Fruit fly (Drosophila melanogaster) Kc167 (cell line): ENCODE results near the gene CG44437.

ENCODE experiments used
- Myc ChIP-seq: fragments of >200 bp; optimal IDR thresholded peaks from 2 replicates; lab custom pipeline; 2017; ENCODE audit warnings: missing external identifiers
- Sin3A ChIP-seq: fragments of >200 bp; optimal IDR thresholded peaks from 2 replicates; lab custom pipeline; 2018; ENCODE audit warnings: missing external identifiers
- h ChIP-seq: fragments of >200 bp; optimal IDR thresholded peaks from 3 replicates; lab custom pipeline; 2018; ENCODE audit warnings: missing external identifiers
- insv ChIP-seq: fragments of >200 bp; optimal IDR thresholded peaks from 3 replicates; lab custom pipeline; 2018; ENCODE audit warnings: missing external identifiers
- psq ChIP-seq: fragments of >200 bp; optimal IDR thresholded peaks from 2 replicates; lab custom pipeline; 2017; ENCODE audit warnings: missing external identifiers
- ttk ChIP-seq: sonication (Bioruptor generic); optimal IDR thresholded peaks from 2 replicates; lab custom pipeline; 2017; ENCODE audit warnings: missing external identifiers

The CG44437 gene

DNA sequence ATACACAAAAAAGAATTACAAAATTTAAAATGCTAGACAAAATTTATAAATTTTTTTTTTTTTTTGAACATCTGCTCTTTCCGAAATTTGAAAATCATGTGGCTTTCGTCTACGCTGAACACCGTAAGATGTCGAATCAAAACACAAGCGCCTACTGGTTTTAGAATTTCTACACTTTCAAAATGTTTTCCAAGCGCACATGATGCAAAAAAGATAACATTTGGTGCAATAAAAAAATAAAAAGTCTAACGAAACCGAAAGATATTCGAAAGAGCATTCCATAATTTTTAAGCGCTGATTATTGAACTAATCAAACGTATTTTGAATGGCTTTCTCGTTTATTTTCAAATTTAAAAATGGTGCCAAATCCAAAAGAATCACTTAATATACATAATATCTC, at the start of gene CG44437:
Gene CG44437, minus strand, starts transcription at position 101 of the 400 bp plus-strand sequence.
- TF ChIP-seq h (lab: Kevin White, UChicago), result no peak
- TF ChIP-seq Myc (lab: Kevin White, UChicago), result no peak
- TF ChIP-seq ttk, result no peak
- TF ChIP-seq insv (lab: Kevin White, UChicago), result no peak
- TF ChIP-seq psq (lab: Kevin White, UChicago), result no peak
- no peak for TF ChIP-seq Sin3A (lab: Kevin White, UChicago)

- TF ChIP-seq h (lab: Kevin White, UChicago), result no peak
- no peak for TF ChIP-seq insv (lab: Kevin White, UChicago)
- no peak for TF ChIP-seq ttk
- TF ChIP-seq Myc (lab: Kevin White, UChicago), result no peak
- TF ChIP-seq Sin3A (lab: Kevin White, UChicago), result no peak
Measured at dm6 chrX:13251310-13251709, 49.2 kb upstream of the CG44437 start.

DNA sequence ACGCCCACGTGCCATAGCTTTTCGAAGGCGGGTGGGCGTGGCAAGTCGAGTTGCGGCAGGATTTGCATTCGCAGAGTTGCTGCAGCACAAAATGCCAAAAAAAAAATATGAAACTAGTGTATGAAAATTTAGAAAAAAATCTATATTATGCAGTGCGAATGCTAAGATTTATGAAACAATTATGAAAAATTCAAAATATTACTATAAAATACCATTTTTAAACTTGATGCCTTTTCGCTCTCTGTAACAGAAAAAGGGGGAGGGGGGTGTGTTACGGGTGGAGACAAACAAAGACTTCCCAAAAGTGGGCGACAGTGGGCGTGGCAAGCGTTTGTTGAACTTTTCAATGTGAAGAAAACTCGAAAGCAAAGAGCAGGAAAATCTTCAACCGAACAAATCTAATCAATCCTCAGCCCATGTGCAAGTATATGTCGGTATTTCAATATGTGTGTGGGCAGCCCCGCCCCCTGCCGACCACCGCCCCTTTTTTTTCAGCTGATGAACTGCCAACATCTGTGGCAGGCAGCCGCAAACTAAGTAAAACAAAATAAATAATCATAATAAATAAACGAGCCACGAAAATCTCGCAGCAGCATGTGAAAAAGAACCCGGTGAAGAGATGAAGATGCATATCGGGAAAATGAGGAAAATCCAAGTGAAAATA, 47.8 kb upstream of the CG44437 start:
- TF ChIP-seq h (lab: Kevin White, UChicago) (no peak), Myc (lab: Kevin White, UChicago) (no peak), insv (lab: Kevin White, UChicago) (no peak), Sin3A (lab: Kevin White, UChicago) (no peak), psq (lab: Kevin White, UChicago) (no peak), ttk (no peak)

- no peak for TF ChIP-seq ttk
- no peak for TF ChIP-seq Myc (lab: Kevin White, UChicago)
- no peak for TF ChIP-seq psq (lab: Kevin White, UChicago)
- no peak for TF ChIP-seq insv (lab: Kevin White, UChicago)
- TF ChIP-seq h (lab: Kevin White, UChicago), result no peak
- TF ChIP-seq Sin3A (lab: Kevin White, UChicago), result no peak
Measured at dm6 chrX:13248515-13248914, 46.5 kb upstream of the CG44437 start.

DNA sequence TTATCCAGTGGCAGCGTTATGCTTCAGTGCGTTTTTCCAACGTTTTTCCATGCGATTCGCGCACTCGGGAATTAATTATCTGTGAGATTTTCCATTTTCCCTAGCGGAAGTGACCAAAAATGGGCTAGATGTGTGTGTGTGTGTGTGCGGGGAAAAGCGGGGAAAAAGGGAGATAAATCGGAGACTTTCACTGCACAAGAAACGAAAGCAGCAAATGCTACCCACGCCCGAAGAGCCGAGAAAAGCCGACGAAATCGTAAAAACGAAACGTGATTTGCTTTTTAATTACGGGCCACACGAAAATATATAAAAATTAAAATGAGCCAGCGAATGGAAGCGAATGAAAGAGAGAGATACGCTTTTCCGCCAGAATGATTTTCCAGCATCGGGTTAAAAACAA, 45.7 kb upstream of the CG44437 start:
- TF ChIP-seq psq (lab: Kevin White, UChicago) (no peak), ttk (no peak), h (lab: Kevin White, UChicago) (no peak), insv (lab: Kevin White, UChicago) (no peak), Myc (lab: Kevin White, UChicago) (no peak), Sin3A (lab: Kevin White, UChicago) (no peak)

dm6 chrX:13245767-13246166, 43.7 kb upstream of the CG44437 start:
- TF ChIP-seq Sin3A (lab: Kevin White, UChicago) (no peak), ttk (no peak), insv (lab: Kevin White, UChicago) (no peak), h (lab: Kevin White, UChicago) (no peak), Myc (lab: Kevin White, UChicago) (no peak), psq (lab: Kevin White, UChicago) (no peak)

DNA sequence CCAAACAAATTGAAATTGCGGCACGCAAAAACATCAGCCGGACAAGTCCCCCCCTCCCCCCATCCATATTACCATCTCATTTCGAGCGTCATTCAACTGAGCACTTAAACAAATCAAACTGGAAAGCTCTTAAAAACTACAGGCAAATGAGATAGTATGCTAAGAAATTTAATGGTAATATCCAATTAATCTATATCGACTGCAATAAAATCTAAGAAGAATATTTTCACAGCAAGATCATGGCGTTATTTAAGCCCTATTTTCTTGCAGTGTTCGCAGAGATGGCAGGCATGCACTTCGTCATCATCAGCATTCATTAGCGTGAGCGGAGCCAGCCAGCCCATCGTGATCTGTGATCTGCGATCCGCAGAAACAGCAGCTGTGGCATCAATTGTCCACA, 42.4 kb upstream of the CG44437 start:
- TF ChIP-seq ttk (no peak), Myc (lab: Kevin White, UChicago) (no peak), insv (lab: Kevin White, UChicago) (no peak), Sin3A (lab: Kevin White, UChicago) (no peak), psq (lab: Kevin White, UChicago) (no peak), h (lab: Kevin White, UChicago) (no peak)

DNA sequence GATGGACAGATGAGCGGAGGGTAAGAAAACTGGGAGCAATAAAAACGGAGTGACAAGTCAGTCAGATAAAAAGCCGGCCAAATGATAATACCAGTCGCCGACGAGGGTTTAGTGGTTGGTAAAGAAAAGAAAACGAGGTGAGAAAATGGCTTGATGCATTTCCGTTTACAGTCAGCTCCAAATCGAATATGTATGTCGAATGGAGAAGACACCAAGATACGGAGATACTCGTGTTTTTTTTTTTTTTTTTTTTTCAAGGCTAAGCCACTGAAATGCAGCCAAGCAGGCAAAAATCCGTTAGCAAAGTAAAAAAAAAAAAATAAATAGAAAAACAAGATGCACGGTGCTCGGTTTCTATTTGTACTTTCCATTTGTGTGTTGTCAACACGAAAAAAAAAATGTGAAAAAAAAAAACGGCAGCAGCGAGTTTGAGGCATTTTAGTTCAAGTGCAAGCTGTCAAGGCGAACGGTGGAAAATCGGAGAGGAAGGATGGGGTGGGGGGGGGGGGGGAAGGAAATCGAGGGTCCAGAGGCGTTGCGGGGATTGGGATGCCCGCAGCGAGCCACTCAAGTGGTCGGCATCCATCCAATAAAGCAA, 41.8 kb upstream of the CG44437 start:
- no peak for TF ChIP-seq insv (lab: Kevin White, UChicago)
- no peak for TF ChIP-seq psq (lab: Kevin White, UChicago)
- no peak for TF ChIP-seq ttk
- TF ChIP-seq Myc (lab: Kevin White, UChicago), result no peak
- TF ChIP-seq Sin3A (lab: Kevin White, UChicago), result no peak
- no peak for TF ChIP-seq h (lab: Kevin White, UChicago)

DNA sequence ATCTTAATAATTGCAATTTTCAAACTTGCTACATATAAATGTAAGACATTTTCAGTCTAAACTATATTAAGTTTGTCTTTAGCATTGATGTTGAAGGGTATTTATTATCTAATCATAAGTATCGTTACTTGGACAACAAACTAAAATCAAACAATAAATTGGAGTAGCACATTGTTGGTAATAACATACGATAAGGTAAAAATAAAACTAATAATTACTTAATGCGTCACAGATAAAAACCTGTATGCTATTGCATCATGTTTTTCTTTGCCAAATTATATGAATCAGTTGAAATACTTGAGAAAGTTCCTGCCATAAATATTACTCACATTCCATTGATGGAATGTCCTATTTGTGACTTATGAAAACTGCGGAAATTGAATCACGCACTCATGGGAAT, 38.8 kb upstream of the CG44437 start:
- TF ChIP-seq Myc (lab: Kevin White, UChicago) (no peak), h (lab: Kevin White, UChicago) (no peak), psq (lab: Kevin White, UChicago) (no peak)

DNA sequence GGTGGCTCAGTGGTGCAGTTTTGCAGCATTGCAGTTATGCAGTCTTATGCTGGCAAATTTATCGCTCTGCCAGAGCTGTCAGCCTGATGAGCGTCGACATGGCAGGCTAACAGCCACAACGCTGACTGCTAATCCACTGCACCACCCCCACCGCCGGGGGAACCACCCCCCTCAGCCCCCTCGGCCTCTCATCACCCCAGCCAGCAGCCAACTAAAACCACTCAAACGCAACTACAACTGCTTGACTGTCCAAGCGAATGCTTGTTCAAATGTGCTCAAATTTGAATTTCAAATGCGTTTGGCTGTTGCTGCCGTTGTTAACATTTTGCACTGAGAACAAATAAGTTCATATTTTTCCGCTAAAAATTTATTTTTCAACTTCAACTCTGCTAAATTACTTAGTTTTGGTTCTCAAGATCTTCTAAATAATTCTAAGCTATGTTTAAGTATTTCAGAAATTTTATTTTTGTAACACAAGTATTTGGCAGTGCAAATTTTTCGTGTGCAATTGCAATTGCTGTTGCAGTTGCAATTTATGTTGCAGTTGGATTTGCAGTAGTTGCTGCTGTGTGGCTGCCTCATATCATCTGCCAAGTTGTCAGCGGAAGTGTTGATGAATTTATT, 36.3 kb upstream of the CG44437 start:
- TF ChIP-seq Sin3A (lab: Kevin White, UChicago), result no peak
- no peak for TF ChIP-seq insv (lab: Kevin White, UChicago)
- TF ChIP-seq ttk, result no peak
- no peak for TF ChIP-seq h (lab: Kevin White, UChicago)

- TF ChIP-seq psq (lab: Kevin White, UChicago), result no peak
- TF ChIP-seq ttk, result no peak
- no peak for TF ChIP-seq insv (lab: Kevin White, UChicago)
- TF ChIP-seq h (lab: Kevin White, UChicago), result no peak
- no peak for TF ChIP-seq Myc (lab: Kevin White, UChicago)
- no peak for TF ChIP-seq Sin3A (lab: Kevin White, UChicago)
Measured at dm6 chrX:13236516-13237245, 34.6 kb upstream of the CG44437 start, which contains the start of gene CG32639. Gene CG32639 (minus strand): TSS chrX:13236566.
